Worm (Caenorhabditis elegans): Measurements from ENCODE around the gene Y37E11AL.2.

Gene Y37E11AL.2

ce11 chrIV:3648634-3649240, 49.6 kb upstream of the Y37E11AL.2 start, which contains the start of gene CC8.2 (continued):
- peak; percentile 16 to 66 for TF ChIP-seq lin-35 (GFP tag; optimal IDR thresholded peaks at IDR 0.05)
- TF ChIP-seq jun-1 (tag; optimal IDR thresholded peaks at IDR 0.05) = no peak
- no peak for TF ChIP-seq pqm-1 (tag; optimal IDR thresholded peaks at IDR 0.05)
- peak; percentile 82 for TF ChIP-seq lin-14 (GFP tag; optimal IDR thresholded peaks at IDR 0.05)
- no peak for TF ChIP-seq hlh-4 (tag; optimal IDR thresholded peaks at IDR 0.05)
- no peak for TF ChIP-seq aha-1 (tag; optimal IDR thresholded peaks at IDR 0.05)
- TF ChIP-seq tbx-2 (tag; optimal IDR thresholded peaks at IDR 0.05) = peak; percentile 63
- no peak for TF ChIP-seq hpl-2 (GFP tag; optimal IDR thresholded peaks at IDR 0.05)
- TF ChIP-seq F16B12.6 (tag; optimal IDR thresholded peaks at IDR 0.05) = no peak
- TF ChIP-seq ceh-63 (GFP tag; optimal IDR thresholded peaks at IDR 0.05) = no peak
- no peak for TF ChIP-seq ces-1 (GFP tag; optimal IDR thresholded peaks at IDR 0.05)
- no peak for TF ChIP-seq aly-2 (tag; optimal IDR thresholded peaks at IDR 0.05)
- TF ChIP-seq unc-62 (GFP tag; optimal IDR thresholded peaks at IDR 0.05) = no peak
- 0 out of 2 replicates have a peak, but pooled peaks have one; percentile 40 for TF ChIP-seq grh-1 (GFP tag; IDR thresholded peaks at IDR 0.05)
- no peak for TF ChIP-seq ceh-88 (GFP tag; IDR thresholded peaks at IDR 0.05)
- TF ChIP-seq C16A3.4 (tag; optimal IDR thresholded peaks at IDR 0.05) = peak; percentile 17
- peak; percentile 22 for TF ChIP-seq ceh-8 (GFP tag; optimal IDR thresholded peaks at IDR 0.05)
- peak in 1 of 2 experiments; percentile 70 for TF ChIP-seq mdl-1 (tag; optimal IDR thresholded peaks at IDR 0.05)
- TF ChIP-seq fkh-4 (tag; optimal IDR thresholded peaks at IDR 0.05; ENCODE audit: borderline replicate concordance) = no peak
- TF ChIP-seq snpc-4 (tag; optimal IDR thresholded peaks at IDR 0.05) = no peak
- TF ChIP-seq ceh-82 (tag; optimal IDR thresholded peaks at IDR 0.05) = no peak
- no peak for TF ChIP-seq nhr-237 (tag; optimal IDR thresholded peaks at IDR 0.05)
- TF ChIP-seq nhr-47 (tag; optimal IDR thresholded peaks at IDR 0.05) = peak; percentile 58
- TF ChIP-seq xbp-1 (tag; optimal IDR thresholded peaks at IDR 0.05) = no peak
- no peak for TF ChIP-seq nhr-11 (tag; optimal IDR thresholded peaks at IDR 0.05)
- no peak for TF ChIP-seq isw-1 (GFP tag; IDR thresholded peaks at IDR 0.05)
- TF ChIP-seq tlp-1 (tag; optimal IDR thresholded peaks at IDR 0.05) = no peak
- TF ChIP-seq fkh-10 (GFP tag; optimal IDR thresholded peaks at IDR 0.05) = no peak
- no peak for TF ChIP-seq sox-4 (tag; optimal IDR thresholded peaks at IDR 0.05)
- no peak for TF ChIP-seq lir-3 (tag; optimal IDR thresholded peaks at IDR 0.05; ENCODE audit: poor library complexity)
- no peak for TF ChIP-seq egl-13 (tag; optimal IDR thresholded peaks at IDR 0.05)
- no peak for TF ChIP-seq unc-30 (tag; optimal IDR thresholded peaks at IDR 0.05)
- no peak for TF ChIP-seq nhr-77 (tag; optimal IDR thresholded peaks at IDR 0.05)
- peak in 4 of 6 experiments; percentile 5 to 84 (median 61) for TF ChIP-seq elt-3 (tag; optimal IDR thresholded peaks at IDR 0.05)
- TF ChIP-seq lin-13 (GFP tag; optimal IDR thresholded peaks at IDR 0.05) = no peak

- TF ChIP-seq nhr-71 (tag; optimal IDR thresholded peaks at IDR 0.05) (peak; percentile 58), lin-35 (GFP tag; optimal IDR thresholded peaks at IDR 0.05) (peak in 1 of 2 experiments; percentile 0), nhr-19 (GFP tag; conservative IDR thresholded peaks at IDR 0.05) (peak; percentile 42), zip-4 (GFP tag; optimal IDR thresholded peaks at IDR 0.05) (no peak), nhr-85 (tag) (peak; percentile 83), lsy-2 (tag; optimal IDR thresholded peaks at IDR 0.05) (peak in 1 of 2 experiments; percentile 58), lin-14 (GFP tag; optimal IDR thresholded peaks at IDR 0.05) (peak; percentile 13), nhr-90 (tag; optimal IDR thresholded peaks at IDR 0.05; ENCODE audit: poor library complexity) (peak; percentile 37), elt-3 (tag; optimal IDR thresholded peaks at IDR 0.05) (peak in 1 of 6 experiments; percentile 47), nhr-47 (tag; optimal IDR thresholded peaks at IDR 0.05) (peak; percentile 8), mdl-1 (tag; optimal IDR thresholded peaks at IDR 0.05) (peak in 1 of 2 experiments; percentile 30), blmp-1 (tag; optimal IDR thresholded peaks at IDR 0.05) (peak; percentile 67), mef-2 (tag; optimal IDR thresholded peaks at IDR 0.05) (no peak), rnt-1 (tag; optimal IDR thresholded peaks at IDR 0.05) (peak; percentile 55), nhr-20 (tag; optimal IDR thresholded peaks at IDR 0.05) (peak; percentile 69), snu-23 (GFP tag; optimal IDR thresholded peaks at IDR 0.05) (peak; percentile 44), lin-15B (tag; optimal IDR thresholded peaks at IDR 0.05) (no peak), C16A3.4 (tag; optimal IDR thresholded peaks at IDR 0.05) (no peak), tbx-2 (tag; optimal IDR thresholded peaks at IDR 0.05) (peak; percentile 30), tlp-1 (tag; optimal IDR thresholded peaks at IDR 0.05) (no peak), nhr-77 (tag; optimal IDR thresholded peaks at IDR 0.05) (no peak)
These were observed 46.1 kb upstream of the Y37E11AL.2 start for ce11 chrIV:3652223-3652622.
